Fruit fly (Drosophila melanogaster) whole organism, embryonic: ENCODE data around the gene fkh.

Experiments used
- ATbp ChIP-seq: fragments of 200-800 bp; sonication (Bioruptor generic); optimal IDR thresholded peaks from 2 replicates; lab custom pipeline; 2017; ENCODE audit warnings: missing biosample characterization, mild to moderate bottlenecking, missing genetic modification characterization, missing genetic modification reagents
- Adf1 ChIP-seq: fragments of 200-800 bp; sonication (Bioruptor generic); IDR thresholded peaks from 2 replicates; pipeline ENCODE4 v1.3.6; 2022; ENCODE audit warnings: missing biosample characterization, missing genetic modification characterization
- Atf3 ChIP-seq: fragments of 200-800 bp; sonication (Bioruptor generic); optimal IDR thresholded peaks from 3 replicates; lab custom pipeline; 2016; ENCODE audit warnings: missing biosample characterization, missing genetic modification characterization
- Atf6 ChIP-seq: fragments of 200-800 bp; sonication (Bioruptor generic); IDR thresholded peaks from 2 replicates; pipeline ENCODE4 v1.3.6; 2022; ENCODE audit warnings: missing biosample characterization, missing genetic modification characterization
- Awh ChIP-seq: fragments of 200-800 bp; sonication (Bioruptor generic); IDR thresholded peaks from 2 replicates; pipeline ENCODE4, ENCODE4 v1.3.6; 2022; ENCODE audit warnings: missing biosample characterization, missing genetic modification characterization
- CG10267 ChIP-seq: fragments of 200-800 bp; sonication (Bioruptor generic); optimal IDR thresholded peaks from 2 replicates; lab custom pipeline; 2018; ENCODE audit warnings: missing biosample characterization, mild to moderate bottlenecking, missing genetic modification characterization, moderate library complexity
- CG10366 ChIP-seq: fragments of 200-800 bp; sonication (Bioruptor generic); IDR thresholded peaks from 2 replicates; pipeline ENCODE4 v1.3.6; 2022; ENCODE audit warnings: missing biosample characterization, missing genetic modification characterization
- CG11504 ChIP-seq: fragments of 200-800 bp; sonication (Bioruptor generic); optimal IDR thresholded peaks from 3 replicates; lab custom pipeline; 2019; ENCODE audit warnings: missing biosample characterization, mild to moderate bottlenecking, missing genetic modification characterization, moderate library complexity
- CG15479 ChIP-seq: fragments of 200-800 bp; sonication (Bioruptor generic); optimal IDR thresholded peaks from 3 replicates; lab custom pipeline; 2019; ENCODE audit warnings: missing biosample characterization, mild to moderate bottlenecking, missing genetic modification characterization, moderate library complexity
- CG1603 ChIP-seq: fragments of 200-800 bp; sonication (Bioruptor generic); optimal IDR thresholded peaks from 2 replicates; lab custom pipeline; 2019; ENCODE audit warnings: missing biosample characterization, mild to moderate bottlenecking, missing genetic modification characterization, moderate library complexity
- CG17568 ChIP-seq: fragments of 200-800 bp; sonication (Bioruptor generic); optimal IDR thresholded peaks from 2 replicates; lab custom pipeline; 2018; ENCODE audit warnings: missing biosample characterization, mild to moderate bottlenecking, missing genetic modification characterization, moderate library complexity
- CG17612 ChIP-seq: fragments of 200-800 bp; sonication (Bioruptor generic); IDR thresholded peaks from 2 replicates; pipeline ENCODE4 v1.3.6; 2022; ENCODE audit warnings: missing biosample characterization, missing genetic modification characterization
- CG18764 ChIP-seq: fragments of 200-800 bp; sonication (Bioruptor generic); optimal IDR thresholded peaks from 3 replicates; lab custom pipeline; 2016; ENCODE audit warnings: missing biosample characterization, missing genetic modification characterization
- CG2875 ChIP-seq: fragments of 200-800 bp; sonication (Bioruptor generic); optimal IDR thresholded peaks from 2 replicates; lab custom pipeline; 2017; ENCODE audit warnings: missing biosample characterization, mild to moderate bottlenecking, missing genetic modification characterization, missing genetic modification reagents
- CG31388 ChIP-seq: fragments of 200-800 bp; sonication (Bioruptor generic); optimal IDR thresholded peaks from 2 replicates; lab custom pipeline; 2016; ENCODE audit warnings: missing biosample characterization, missing genetic modification characterization
- CG31441 ChIP-seq: fragments of 200-800 bp; sonication (Bioruptor generic); IDR thresholded peaks from 2 replicates; pipeline ENCODE4 v1.3.6; 2022; ENCODE audit warnings: missing biosample characterization, missing genetic modification characterization
- CG32532 ChIP-seq: fragments of 200-800 bp; sonication (Bioruptor generic); IDR thresholded peaks from 2 replicates; pipeline ENCODE4 v1.3.6; 2022; ENCODE audit warnings: missing biosample characterization, missing genetic modification characterization
- CG4617 ChIP-seq: fragments of 200-800 bp; sonication (Bioruptor generic); optimal IDR thresholded peaks from 3 replicates; lab custom pipeline; 2016; ENCODE audit warnings: missing biosample characterization, missing genetic modification characterization, borderline replicate concordance
- CG5953 ChIP-seq: fragments of 200-800 bp; sonication (Bioruptor generic); IDR thresholded peaks from 2 replicates; pipeline ENCODE4 v1.3.6; 2022; ENCODE audit warnings: missing biosample characterization, missing genetic modification characterization
- CG6272 ChIP-seq: fragments of 200-800 bp; sonication (Bioruptor generic); IDR thresholded peaks from 2 replicates; pipeline ENCODE4 v1.3.6; 2022; ENCODE audit warnings: missing biosample characterization, missing genetic modification characterization
- CG6689 ChIP-seq: fragments of 200-800 bp; sonication (Bioruptor generic); IDR thresholded peaks from 2 replicates; pipeline ENCODE4 v1.3.6; 2022; ENCODE audit warnings: missing biosample characterization, missing genetic modification characterization
- Drgx ChIP-seq: fragments of 200-800 bp; sonication (Bioruptor generic); IDR thresholded peaks from 2 replicates; pipeline ENCODE4 v1.3.6; 2022; ENCODE audit warnings: missing biosample characterization, missing genetic modification characterization
- Eip74EF ChIP-seq, 2 experiments: fragments of 200-800 bp in 1 of 2; fragments of >200 bp in 1 of 2; sonication (Bioruptor generic) in 1 of 2; optimal IDR thresholded peaks; 2 replicates each; lab custom pipeline; 2017 to 2019; ENCODE audit warnings: missing biosample characterization in 2 of 2, missing genetic modification characterization in 2 of 2, mild to moderate bottlenecking in 1 of 2, moderate library complexity in 1 of 2
- Ets65A ChIP-seq: fragments of 200-800 bp; sonication (Bioruptor generic); peaks from one replicate; lab custom pipeline; 2016; ENCODE audit warnings: missing biosample characterization, missing genetic modification characterization
- Med ChIP-seq: fragments of 200-800 bp; sonication (Bioruptor generic); peaks from one replicate; lab custom pipeline; 2016; ENCODE audit warnings: missing biosample characterization, missing genetic modification characterization, mild to moderate bottlenecking, inconsistent platforms, moderate library complexity
- Myb ChIP-seq: fragments of 200-800 bp; sonication (Bioruptor generic); optimal IDR thresholded peaks from 2 replicates; lab custom pipeline; 2016; ENCODE audit warnings: missing biosample characterization, missing genetic modification characterization
- Sin3A ChIP-seq: fragments of >200 bp; optimal IDR thresholded peaks from 2 replicates; lab custom pipeline; 2018
- Sox102F ChIP-seq: fragments of 200-800 bp; sonication (Bioruptor generic); optimal IDR thresholded peaks from 2 replicates; lab custom pipeline; 2018; ENCODE audit warnings: missing biosample characterization, mild to moderate bottlenecking, missing genetic modification characterization, moderate library complexity
- Xbp1 ChIP-seq: fragments of 200-800 bp; sonication (Bioruptor generic); optimal IDR thresholded peaks from 3 replicates; lab custom pipeline; 2016; ENCODE audit warnings: missing biosample characterization, mild to moderate bottlenecking, missing genetic modification characterization
- Xrp1 ChIP-seq: fragments of 200-800 bp; sonication (Bioruptor generic); IDR thresholded peaks from 2 replicates; pipeline ENCODE4 v1.3.6; 2022; ENCODE audit warnings: missing biosample characterization, missing genetic modification characterization
- abd-A ChIP-seq: fragments of 200-800 bp; sonication (Bioruptor generic); optimal IDR thresholded peaks from 3 replicates; lab custom pipeline; 2019; ENCODE audit warnings: missing biosample characterization, mild to moderate bottlenecking, missing genetic modification characterization, moderate library complexity
- ash1 ChIP-seq: fragments of 200-800 bp; sonication (Bioruptor generic); optimal IDR thresholded peaks from 2 replicates; lab custom pipeline; 2018; ENCODE audit warnings: missing biosample characterization, mild to moderate bottlenecking, missing genetic modification characterization
- cas ChIP-seq: fragments of 200-800 bp; sonication (Bioruptor generic); IDR thresholded peaks from 2 replicates; pipeline ENCODE4 v1.3.6; 2022; ENCODE audit warnings: missing biosample characterization, missing genetic modification characterization
- ci ChIP-seq: fragments of 200-800 bp; sonication (Bioruptor generic); IDR thresholded peaks from 3 replicates; pipeline ENCODE4 v1.3.6; 2022; ENCODE audit warnings: missing biosample characterization, missing genetic modification characterization
- dmrt99B ChIP-seq: fragments of 200-800 bp; sonication (Bioruptor generic); optimal IDR thresholded peaks from 2 replicates; lab custom pipeline; 2018; ENCODE audit warnings: missing biosample characterization, mild to moderate bottlenecking, missing genetic modification characterization, moderate library complexity
- esg ChIP-seq: fragments of 200-800 bp; sonication (Bioruptor generic); conservative IDR thresholded peaks from 2 replicates; pipeline ENCODE4 v1.3.6; 2022; ENCODE audit warnings: missing biosample characterization, missing genetic modification characterization
- fd64A ChIP-seq: fragments of 200-800 bp; sonication (Bioruptor generic); optimal IDR thresholded peaks from 3 replicates; lab custom pipeline; 2018; ENCODE audit warnings: missing biosample characterization, mild to moderate bottlenecking, missing genetic modification characterization
- gcm ChIP-seq: fragments of 200-800 bp; sonication (Bioruptor generic); optimal IDR thresholded peaks from 2 replicates; lab custom pipeline; 2019; ENCODE audit warnings: missing biosample characterization, mild to moderate bottlenecking, missing genetic modification characterization, moderate library complexity
- nerfin-1 ChIP-seq: fragments of 200-800 bp; sonication (Bioruptor generic); optimal IDR thresholded peaks from 3 replicates; lab custom pipeline; 2019; ENCODE audit warnings: missing biosample characterization, mild to moderate bottlenecking, missing genetic modification characterization, moderate library complexity
- nmo ChIP-seq: fragments of 200-800 bp; sonication (Bioruptor generic); optimal IDR thresholded peaks from 2 replicates; lab custom pipeline; 2018; ENCODE audit warnings: missing biosample characterization, mild to moderate bottlenecking, missing genetic modification characterization, moderate library complexity
- pita ChIP-seq: fragments of 200-800 bp; sonication (Bioruptor generic); optimal IDR thresholded peaks from 2 replicates; lab custom pipeline; 2017; ENCODE audit warnings: missing biosample characterization, mild to moderate bottlenecking, missing genetic modification characterization
- sens ChIP-seq: fragments of 200-800 bp; sonication (Bioruptor generic); peaks from one replicate; lab custom pipeline; 2016; ENCODE audit warnings: missing biosample characterization, missing genetic modification characterization
- sr ChIP-seq: fragments of 200-800 bp; sonication (Bioruptor generic); IDR thresholded peaks from 3 replicates; pipeline ENCODE4 v1.3.6; 2022; ENCODE audit warnings: missing biosample characterization, missing genetic modification characterization
- ssp ChIP-seq: fragments of 200-800 bp; sonication (Bioruptor generic); IDR thresholded peaks from 2 replicates; pipeline ENCODE4 v1.3.6; 2022; ENCODE audit warnings: missing biosample characterization, missing genetic modification characterization
- stwl ChIP-seq: fragments of 200-800 bp; sonication (Bioruptor generic); optimal IDR thresholded peaks from 3 replicates; lab custom pipeline; 2018; ENCODE audit warnings: missing biosample characterization, mild to moderate bottlenecking, missing genetic modification characterization, moderate library complexity
- vvl ChIP-seq: fragments of 200-800 bp; sonication (Bioruptor generic); IDR thresholded peaks from 2 replicates; pipeline ENCODE4 v1.3.6; 2022; ENCODE audit warnings: missing biosample characterization, missing genetic modification characterization
- zfh1 ChIP-seq: fragments of 200-800 bp; sonication (Bioruptor generic); IDR thresholded peaks from 3 replicates; pipeline ENCODE4 v1.3.6; 2022; ENCODE audit warnings: missing biosample characterization, missing genetic modification characterization

The fkh gene

dm6 chr3R:28547129-28547753 lies 37.8 kb downstream of the fkh start (continued):
- no peak for TF ChIP-seq Eip74EF (GFP tag; optimal IDR thresholded peaks at IDR 0.05; lab: Kevin White, UChicago)
- peak; percentile 88 for TF ChIP-seq CG15479
- no peak for TF ChIP-seq CG17612 (GFP tag; lab: Robert Waterston, UW)
- TF ChIP-seq CG1603 = no peak
- TF ChIP-seq abd-A (tag; lab: Kevin White, UChicago) = no peak
- TF ChIP-seq Atf6 (GFP tag; lab: Robert Waterston, UW) = no peak
- TF ChIP-seq sr (GFP tag; lab: Robert Waterston, UW) = no peak
- TF ChIP-seq nerfin-1 = peak; percentile 52
- no peak for TF ChIP-seq esg (GFP tag; lab: Robert Waterston, UW)
- TF ChIP-seq pita (GFP tag; lab: Kevin White, UChicago) = no peak
- no peak for TF ChIP-seq ATbp (GFP tag; lab: Kevin White, UChicago)

- TF ChIP-seq fd64A (GFP tag; lab: Kevin White, UChicago) = peak; percentile 3
- TF ChIP-seq Sox102F (GFP tag; lab: Kevin White, UChicago) = peak; percentile 16
- peak; percentile 54 for TF ChIP-seq Ets65A
- peak; percentile 66 for TF ChIP-seq Med (GFP tag; lab: Kevin White, UChicago)
- no peak for TF ChIP-seq CG10366
- peak; percentile 24; the same call in 1 of the 2 replicates for TF ChIP-seq Drgx
- no peak for TF ChIP-seq CG18764 (GFP tag; lab: Kevin White, UChicago)
- TF ChIP-seq CG6272 (GFP tag; lab: Robert Waterston, UW) = no peak
- TF ChIP-seq Xbp1 (GFP tag; lab: Kevin White, UChicago) = no peak
- 0 out of 2 replicates have a peak, but pooled peaks have one; percentile 16 for TF ChIP-seq Xrp1
- TF ChIP-seq Adf1 (GFP tag; lab: Robert Waterston, UW) = no peak
- 0 out of 3 replicates have a peak, but pooled peaks have one; percentile 31 for TF ChIP-seq zfh1
- TF ChIP-seq ash1 (GFP tag; lab: Kevin White, UChicago) = no peak
- TF ChIP-seq ssp (GFP tag; lab: Robert Waterston, UW) = no peak
- peak; percentile 14 for TF ChIP-seq CG2875
- 0 out of 3 replicates have a peak, but pooled peaks have one; percentile 28 for TF ChIP-seq ci (GFP tag; lab: Robert Waterston, UW)
- TF ChIP-seq ATbp (GFP tag; lab: Kevin White, UChicago) = peak; percentile 14
- 0 out of 2 replicates have a peak, but pooled peaks have one; percentile 10 for TF ChIP-seq CG6689 (GFP tag; lab: Robert Waterston, UW)
- TF ChIP-seq CG32532 (GFP tag; lab: Robert Waterston, UW) = no peak
- no peak for TF ChIP-seq nmo (GFP tag; lab: Kevin White, UChicago)
- TF ChIP-seq CG17568 = no peak
- peak; percentile 46 for TF ChIP-seq sens
- peak; percentile 24 for TF ChIP-seq CG1603
These were observed 39.4 kb downstream of the fkh start for dm6 chr3R:28545663-28546062.

dm6 chr3R:28544538-28545393 lies 40.3 kb downstream of the fkh start, which contains the start of gene mIF2:
mIF2 (minus strand) TSS chr3R:28544817.
- TF ChIP-seq CG5953 (no peak), gcm (GFP tag; lab: Kevin White, UChicago) (no peak), Sin3A (lab: Kevin White, UChicago) (no peak), vvl (GFP tag; lab: Robert Waterston, UW) (no peak; the same call in 1 of the 2 replicates), dmrt99B (tag; lab: Kevin White, UChicago) (no peak), Atf3 (GFP tag; lab: Kevin White, UChicago) (no peak), Myb (peak; percentile 34), CG4617 (GFP tag; lab: Kevin White, UChicago) (no peak), cas (GFP tag; lab: Robert Waterston, UW) (no peak), ci (GFP tag; lab: Robert Waterston, UW) (no peak), CG10267 (tag; lab: Kevin White, UChicago) (peak; percentile 60), CG11504 (tag; lab: Kevin White, UChicago) (peak; percentile 25), Awh (GFP tag; lab: Robert Waterston, UW) (no peak), CG31388 (no peak), stwl (tag; lab: Kevin White, UChicago) (peak; percentile 22), CG31441 (peak; percentile 40; the same call in 1 of the 2 replicates)
